Worm (Caenorhabditis elegans): ENCODE data around the gene pin-2.

DNA sequence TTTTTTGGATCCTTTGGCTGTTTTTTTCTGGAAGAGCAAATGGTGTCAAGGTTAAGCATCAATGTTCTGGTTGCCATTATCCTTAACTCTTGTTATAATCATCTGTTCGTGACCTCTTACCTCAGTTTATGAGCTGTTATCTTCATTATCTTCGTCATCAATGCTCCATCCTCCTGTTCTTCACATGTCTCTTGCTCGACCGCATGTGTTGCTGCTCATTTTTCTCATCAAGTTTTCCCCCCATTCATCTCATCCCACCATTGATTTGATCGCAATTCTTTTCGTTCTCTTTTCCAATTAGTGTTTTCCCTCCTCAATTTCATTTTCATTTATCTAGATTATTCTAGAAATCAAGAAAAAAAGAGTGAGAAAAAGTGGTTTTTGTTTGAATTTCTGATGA lies 23.9 kb downstream of the pin-2 start:
- no peak for TF ChIP-seq fos-1 (tag; optimal IDR thresholded peaks at IDR 0.05)
- no peak for TF ChIP-seq nhr-237 (tag; optimal IDR thresholded peaks at IDR 0.05)
- TF ChIP-seq lin-39 (tag; optimal IDR thresholded peaks at IDR 0.05), result no peak
- TF ChIP-seq elt-3 (tag; optimal IDR thresholded peaks at IDR 0.05), result no peak
- TF ChIP-seq nhr-77 (tag; optimal IDR thresholded peaks at IDR 0.05), result no peak
- TF ChIP-seq nhr-25 (tag; optimal IDR thresholded peaks at IDR 0.05), result no peak
- no peak for TF ChIP-seq unc-62 (GFP tag; optimal IDR thresholded peaks at IDR 0.05)
- no peak for TF ChIP-seq ztf-4 (tag; optimal IDR thresholded peaks at IDR 0.05)
- TF ChIP-seq nhr-23 (tag; optimal IDR thresholded peaks at IDR 0.05), result no peak
- no peak for TF ChIP-seq ama-1 (optimal IDR thresholded peaks at IDR 0.05)
